Fruit fly (Drosophila melanogaster) whole organism, adult: ENCODE data around the gene FucTA.

ENCODE experiments used
- CG14711 ChIP-seq: fragments of 200-800 bp; sonication (Bioruptor generic); optimal IDR thresholded peaks from 2 replicates; lab custom pipeline; 2018; ENCODE audit warnings: missing biosample characterization, mild to moderate bottlenecking, missing genetic modification characterization, moderate library complexity
- CG7101 ChIP-seq: fragments of 200-800 bp; sonication (Bioruptor generic); optimal IDR thresholded peaks from 2 replicates; lab custom pipeline; 2018; ENCODE audit warnings: missing biosample characterization, mild to moderate bottlenecking, missing genetic modification characterization, moderate library complexity
- Crg-1 ChIP-seq: fragments of 200-800 bp; sonication (Bioruptor generic); optimal IDR thresholded peaks from 2 replicates; lab custom pipeline; 2016; ENCODE audit warnings: missing biosample characterization, missing genetic modification characterization
- Hr96 ChIP-seq: fragments of 200-800 bp; sonication (Bioruptor generic); optimal IDR thresholded peaks from 2 replicates; lab custom pipeline; 2016; ENCODE audit warnings: missing biosample characterization, missing genetic modification characterization
- tj ChIP-seq: fragments of 200-800 bp; sonication (Bioruptor generic); optimal IDR thresholded peaks from 3 replicates; lab custom pipeline; 2017; ENCODE audit warnings: missing biosample characterization, mild to moderate bottlenecking, missing genetic modification characterization, moderate library complexity

dm6 chr3L:15199216-15200090 lies 52.5 kb downstream of the FucTA start:
- TF ChIP-seq tj (GFP tag; lab: Kevin White, UChicago), result no peak
- no peak for TF ChIP-seq CG7101
- TF ChIP-seq Crg-1 (GFP tag; lab: Kevin White, UChicago), result no peak
- no peak for TF ChIP-seq Hr96
- TF ChIP-seq CG14711 (tag; lab: Kevin White, UChicago), result no peak
